Worm (Caenorhabditis elegans): ENCODE measurements around the gene lin-46.

The lin-46 gene

DNA sequence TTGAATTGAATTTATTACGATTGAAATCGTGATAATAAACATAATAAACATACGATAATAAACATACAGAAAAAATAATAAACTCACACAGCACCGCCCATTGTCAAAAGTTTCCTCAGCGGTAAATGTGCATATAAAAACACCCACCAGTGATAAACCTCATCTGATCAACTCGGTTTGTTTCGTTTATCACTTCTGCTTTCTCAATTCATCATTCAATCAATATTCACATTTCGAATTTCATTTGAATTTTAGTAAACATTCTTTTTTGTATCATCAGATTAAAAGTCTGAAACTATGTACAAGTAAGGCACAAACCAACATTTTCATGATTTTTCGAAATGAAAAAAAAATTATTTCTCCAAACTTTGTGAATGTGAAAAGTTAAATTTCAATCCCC is 44.5 kb downstream of the lin-46 start, which contains the start of gene try-10:
try-10 (minus strand) TSS at position 101 of the 400 bp plus-strand sequence.
- TF ChIP-seq mbf-1 (tag; optimal IDR thresholded peaks at IDR 0.05) (no peak), ztf-11 (tag; optimal IDR thresholded peaks at IDR 0.05) (no peak)

- TF ChIP-seq F13H6.1 (tag; optimal IDR thresholded peaks at IDR 0.05) (no peak), nhr-11 (tag; optimal IDR thresholded peaks at IDR 0.05) (no peak), nhr-12 (tag; optimal IDR thresholded peaks at IDR 0.05) (no peak), Y55F3AM.14 (GFP tag; optimal IDR thresholded peaks at IDR 0.05) (no peak), ztf-1 (GFP tag; conservative IDR thresholded peaks at IDR 0.05) (no peak), ztf-11 (tag; optimal IDR thresholded peaks at IDR 0.05) (no peak), C34F6.9 (tag; optimal IDR thresholded peaks at IDR 0.05) (no peak)
Measured at ce11 chrV:13013844-13014243, 45.2 kb downstream of the lin-46 start, which contains the start of gene F15B9.6. TSS of gene F15B9.6 (plus strand) at chrV:13014144.

- TF ChIP-seq crh-2 (tag; optimal IDR thresholded peaks at IDR 0.05), result no peak
- no peak for TF ChIP-seq R02D3.7 (tag; optimal IDR thresholded peaks at IDR 0.05)
- no peak for TF ChIP-seq lin-11 (tag; optimal IDR thresholded peaks at IDR 0.05)
- TF ChIP-seq ceh-82 (tag; optimal IDR thresholded peaks at IDR 0.05), result no peak
- no peak for TF ChIP-seq nhr-129 (tag; optimal IDR thresholded peaks at IDR 0.05)
- TF ChIP-seq lin-39 (tag; optimal IDR thresholded peaks at IDR 0.05), result no peak
Measured at ce11 chrV:13018233-13018632, 49.6 kb downstream of the lin-46 start.

DNA sequence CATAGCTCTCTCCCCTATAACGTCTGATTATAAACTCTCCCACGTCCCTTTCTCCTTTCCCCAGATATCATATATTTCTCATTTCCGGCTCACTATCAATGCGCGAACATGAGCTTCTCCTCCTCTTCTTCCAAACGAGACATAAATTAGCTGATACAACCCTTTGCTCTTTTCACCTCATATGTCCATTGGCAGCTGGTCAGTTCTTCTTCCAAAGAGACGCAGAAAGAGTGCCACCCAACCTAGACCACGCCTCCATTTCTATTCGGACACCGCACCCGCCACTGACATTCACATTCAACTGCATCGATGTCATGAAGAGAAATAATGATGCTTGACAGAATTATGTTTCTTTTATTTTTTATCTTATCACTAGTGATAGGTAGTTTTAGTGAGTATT is 50.1 kb downstream of the lin-46 start, which contains the start of gene fmi-1:
fmi-1 (plus strand) TSS at position 301 of the 400 bp plus-strand sequence.
- TF ChIP-seq nhr-10 (tag; optimal IDR thresholded peaks at IDR 0.05), result no peak

DNA sequence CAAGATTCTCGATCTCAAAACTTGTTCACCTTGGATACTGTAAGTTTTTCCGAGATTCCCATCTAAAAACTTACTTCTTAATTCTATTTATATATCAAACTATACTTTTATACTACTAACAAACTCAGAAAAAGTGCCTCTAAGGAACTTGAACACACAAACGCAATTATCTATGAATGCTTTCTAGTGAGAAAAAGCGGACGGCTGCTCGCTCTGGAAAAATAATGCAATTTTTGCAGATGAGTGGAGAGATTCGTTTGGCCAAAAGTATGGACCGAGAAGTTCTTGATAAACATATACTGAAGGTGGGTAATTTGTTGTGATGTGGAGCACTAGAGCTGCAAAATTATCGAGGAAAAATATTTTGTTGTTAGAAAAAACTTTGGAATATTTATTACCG is 51.4 kb downstream of the lin-46 start:
- TF ChIP-seq R02D3.7 (tag; optimal IDR thresholded peaks at IDR 0.05) (no peak), mbf-1 (tag; optimal IDR thresholded peaks at IDR 0.05) (no peak), lin-39 (tag; optimal IDR thresholded peaks at IDR 0.05) (no peak), nhr-129 (tag; optimal IDR thresholded peaks at IDR 0.05) (no peak), elt-3 (tag; optimal IDR thresholded peaks at IDR 0.05) (no peak), Y55F3AM.14 (GFP tag; optimal IDR thresholded peaks at IDR 0.05) (no peak), alr-1 (tag; optimal IDR thresholded peaks at IDR 0.05) (no peak), mdl-1 (tag; optimal IDR thresholded peaks at IDR 0.05) (no peak), sem-4 (tag; optimal IDR thresholded peaks at IDR 0.05) (no peak), skn-1 (tag; optimal IDR thresholded peaks at IDR 0.05) (no peak), zag-1 (tag; optimal IDR thresholded peaks at IDR 0.05) (no peak), ztf-4 (tag; optimal IDR thresholded peaks at IDR 0.05) (no peak), nhr-10 (tag; optimal IDR thresholded peaks at IDR 0.05) (no peak)
